Fruit fly (Drosophila melanogaster) whole organism, embryonic: ENCODE measurements around the gene CG31515.
A peak's percentile ranks its signal among the peaks of the same experiment; 100 is the strongest.

Source experiments
- Atf3 ChIP-seq: fragments of 200-800 bp; sonication (Bioruptor generic); optimal IDR thresholded peaks from 3 replicates; lab custom pipeline; 2016; ENCODE audit warnings: missing biosample characterization, missing genetic modification characterization
- Bgb ChIP-seq: fragments of 200-800 bp; sonication (Bioruptor generic); IDR thresholded peaks from 2 replicates; pipeline ENCODE4 v1.3.6; 2022; ENCODE audit warnings: missing biosample characterization, missing genetic modification characterization; ENCODE audit not compliant: partially characterized antibody
- Blimp-1 ChIP-seq: fragments of 200-800 bp; sonication (Bioruptor generic); optimal IDR thresholded peaks from 3 replicates; lab custom pipeline; 2018; ENCODE audit warnings: missing biosample characterization, missing genetic modification characterization, mild to moderate bottlenecking, moderate library complexity, missing genetic modification reagents
- CG10321 ChIP-seq: fragments of 200-800 bp; sonication (Bioruptor generic); IDR thresholded peaks from 2 replicates; pipeline ENCODE4 v1.3.6; 2022; ENCODE audit warnings: missing biosample characterization, missing genetic modification characterization
- CG10431 ChIP-seq: fragments of 200-800 bp; sonication (Bioruptor generic); optimal IDR thresholded peaks from 3 replicates; lab custom pipeline; 2018; ENCODE audit warnings: missing biosample characterization, mild to moderate bottlenecking, missing genetic modification characterization
- CG10654 ChIP-seq: fragments of 200-800 bp; sonication (Bioruptor generic); optimal IDR thresholded peaks from 2 replicates; lab custom pipeline; 2016; ENCODE audit warnings: missing biosample characterization, missing genetic modification characterization
- CG11398 ChIP-seq: fragments of 200-800 bp; sonication (Bioruptor generic); optimal IDR thresholded peaks from 2 replicates; lab custom pipeline; 2016; ENCODE audit warnings: missing biosample characterization, missing genetic modification characterization
- CG11695 ChIP-seq: fragments of 200-800 bp; sonication (Bioruptor generic); IDR thresholded peaks from 3 replicates; pipeline ENCODE4 v1.3.6; 2022; ENCODE audit warnings: missing biosample characterization, missing genetic modification characterization
- CG17385 ChIP-seq: fragments of 200-800 bp; sonication (Bioruptor generic); optimal IDR thresholded peaks from 3 replicates; lab custom pipeline; 2018; ENCODE audit warnings: missing biosample characterization, mild to moderate bottlenecking, missing genetic modification characterization
- CG3065 ChIP-seq: fragments of 200-800 bp; sonication (Bioruptor generic); optimal IDR thresholded peaks from 2 replicates; lab custom pipeline; 2016; ENCODE audit warnings: missing biosample characterization, missing genetic modification characterization
- CG3726 ChIP-seq: fragments of 200-800 bp; sonication (Bioruptor generic); IDR thresholded peaks from 3 replicates; pipeline ENCODE4, ENCODE4 v1.3.6; 2022; ENCODE audit warnings: missing biosample characterization, missing genetic modification characterization
- CG4707 ChIP-seq: fragments of 200-800 bp; sonication (Bioruptor generic); optimal IDR thresholded peaks from 2 replicates; lab custom pipeline; 2018; ENCODE audit warnings: missing biosample characterization, mild to moderate bottlenecking, missing genetic modification characterization, moderate library complexity
- CG5245 ChIP-seq: fragments of 200-800 bp; sonication (Bioruptor generic); optimal IDR thresholded peaks from 3 replicates; lab custom pipeline; 2016; ENCODE audit warnings: missing biosample characterization, missing genetic modification characterization
- CG6791 ChIP-seq: fragments of 200-800 bp; sonication (Bioruptor generic); IDR thresholded peaks from 3 replicates; pipeline ENCODE4 v1.3.6; 2022; ENCODE audit warnings: missing biosample characterization, missing genetic modification characterization; ENCODE audit not compliant: partially characterized antibody
- CG7271 ChIP-seq: fragments of 200-800 bp; sonication (Bioruptor generic); optimal IDR thresholded peaks from 2 replicates; lab custom pipeline; 2018; ENCODE audit warnings: missing biosample characterization, mild to moderate bottlenecking, missing genetic modification characterization, moderate library complexity
- CG7963 ChIP-seq: fragments of 200-800 bp; sonication (Bioruptor generic); IDR thresholded peaks from 3 replicates; pipeline ENCODE4 v1.3.6; 2022; ENCODE audit warnings: missing biosample characterization, missing genetic modification characterization; ENCODE audit not compliant: partially characterized antibody
- CG9797 ChIP-seq: fragments of 200-800 bp; sonication (Bioruptor generic); optimal IDR thresholded peaks from 3 replicates; lab custom pipeline; 2018; ENCODE audit warnings: missing biosample characterization, mild to moderate bottlenecking, missing genetic modification characterization
- Deaf1 ChIP-seq: fragments of 200-800 bp; optimal IDR thresholded peaks from 3 replicates; lab custom pipeline; 2019; ENCODE audit warnings: missing biosample characterization, mild to moderate bottlenecking, missing genetic modification characterization, moderate library complexity
- Dp ChIP-seq: fragments of 200-800 bp; sonication (Bioruptor generic); optimal IDR thresholded peaks from 2 replicates; lab custom pipeline; 2018; ENCODE audit warnings: missing biosample characterization, mild to moderate bottlenecking, missing genetic modification characterization, moderate library complexity
- HLH3B ChIP-seq: fragments of 200-800 bp; sonication (Bioruptor generic); IDR thresholded peaks from 2 replicates; pipeline ENCODE4 v1.3.6; 2022; ENCODE audit warnings: missing biosample characterization, missing genetic modification characterization
- Hmx ChIP-seq: fragments of 200-800 bp; sonication (Bioruptor generic); optimal IDR thresholded peaks from 2 replicates; lab custom pipeline; 2016; ENCODE audit warnings: missing biosample characterization, missing genetic modification characterization
- Hr51 ChIP-seq, 2 experiments: fragments of 200-800 bp; sonication (Bioruptor generic); optimal IDR thresholded peaks; 2 replicates in 1 of 2; 3 replicates in 1 of 2; lab custom pipeline; 2016 to 2018; ENCODE audit warnings: missing biosample characterization in 2 of 2, missing genetic modification characterization in 2 of 2, mild to moderate bottlenecking in 1 of 2, moderate library complexity in 1 of 2
- Hsf ChIP-seq: fragments of 200-800 bp; sonication (Bioruptor generic); optimal IDR thresholded peaks from 3 replicates; lab custom pipeline; 2016; ENCODE audit warnings: missing biosample characterization, missing genetic modification characterization
- Mes4 ChIP-seq: fragments of 200-800 bp; sonication (Bioruptor generic); optimal IDR thresholded peaks from 2 replicates; lab custom pipeline; 2016; ENCODE audit warnings: missing biosample characterization, missing genetic modification characterization
- NC2β ChIP-seq: fragments of 200-800 bp; sonication (Bioruptor generic); optimal IDR thresholded peaks from 2 replicates; lab custom pipeline; 2016; ENCODE audit warnings: missing biosample characterization, missing genetic modification characterization
- NK7.1 ChIP-seq: fragments of 200-800 bp; sonication (Bioruptor generic); optimal IDR thresholded peaks from 3 replicates; lab custom pipeline; 2016; ENCODE audit warnings: missing biosample characterization, missing genetic modification characterization
- Oaz ChIP-seq: fragments of 200-800 bp; sonication (Bioruptor generic); IDR thresholded peaks from 2 replicates; pipeline ENCODE4 v1.3.6; 2022; ENCODE audit warnings: missing biosample characterization, missing genetic modification characterization
- PHDP ChIP-seq: fragments of 200-800 bp; sonication (Bioruptor generic); optimal IDR thresholded peaks from 3 replicates; lab custom pipeline; 2018; ENCODE audit warnings: missing biosample characterization, mild to moderate bottlenecking, missing genetic modification characterization, moderate library complexity
- Sox100B ChIP-seq: fragments of 200-800 bp; sonication (Bioruptor generic); optimal IDR thresholded peaks from 3 replicates; lab custom pipeline; 2018; ENCODE audit warnings: missing biosample characterization, mild to moderate bottlenecking, missing genetic modification characterization
- ato ChIP-seq: fragments of 200-800 bp; sonication (Bioruptor generic); IDR thresholded peaks from 2 replicates; pipeline ENCODE4 v1.3.6; 2022; ENCODE audit warnings: missing biosample characterization, missing genetic modification characterization; ENCODE audit not compliant: partially characterized antibody
- chif ChIP-seq, 2 experiments: fragments of 200-800 bp; sonication (Bioruptor generic); optimal IDR thresholded peaks; 3 replicates each; lab custom pipeline; 2016; ENCODE audit warnings: missing biosample characterization in 2 of 2, missing genetic modification characterization in 2 of 2
- emc ChIP-seq: fragments of 200-800 bp; sonication (Bioruptor generic); optimal IDR thresholded peaks from 2 replicates; lab custom pipeline; 2016; ENCODE audit warnings: missing biosample characterization, missing genetic modification characterization
- gcm2 ChIP-seq: fragments of 200-800 bp; sonication (Bioruptor generic); optimal IDR thresholded peaks from 2 replicates; lab custom pipeline; 2016; ENCODE audit warnings: missing biosample characterization, missing genetic modification characterization
- gem ChIP-seq: fragments of 200-800 bp; sonication (Bioruptor generic); optimal IDR thresholded peaks from 2 replicates; lab custom pipeline; 2019; ENCODE audit warnings: missing biosample characterization, mild to moderate bottlenecking, missing genetic modification characterization, moderate library complexity
- gfzf ChIP-seq: fragments of 200-800 bp; sonication (Bioruptor generic); optimal IDR thresholded peaks from 2 replicates; lab custom pipeline; 2016; ENCODE audit warnings: missing biosample characterization, mild to moderate bottlenecking, missing genetic modification characterization, moderate library complexity
- grau ChIP-seq: fragments of 200-800 bp; optimal IDR thresholded peaks from 3 replicates; lab custom pipeline; 2019; ENCODE audit warnings: missing biosample characterization, mild to moderate bottlenecking, missing genetic modification characterization, moderate library complexity
- gt ChIP-seq: fragments of 200-800 bp; sonication (Bioruptor generic); IDR thresholded peaks from 2 replicates; pipeline ENCODE4 v1.3.6; 2022; ENCODE audit warnings: missing biosample characterization, missing genetic modification characterization
- hbn ChIP-seq: fragments of 200-800 bp; sonication (Bioruptor generic); IDR thresholded peaks from 2 replicates; pipeline ENCODE4 v1.3.6; 2022; ENCODE audit warnings: missing biosample characterization, missing genetic modification characterization; ENCODE audit not compliant: partially characterized antibody
- lov ChIP-seq, 2 experiments: fragments of 200-800 bp in 1 of 2; fragments of >200 bp in 1 of 2; sonication (Bioruptor generic) in 1 of 2; IDR thresholded peaks in 1 of 2; optimal IDR thresholded peaks in 1 of 2; 2 replicates in 1 of 2; 3 replicates in 1 of 2; pipeline versions ENCODE4 v1.3.6 to Lab custom; 2017 to 2022; ENCODE audit warnings: missing biosample characterization in 1 of 2, missing genetic modification characterization in 1 of 2
- maf-S ChIP-seq: fragments of 200-800 bp; sonication (Bioruptor generic); optimal IDR thresholded peaks from 2 replicates; lab custom pipeline; 2016; ENCODE audit warnings: missing biosample characterization, missing genetic modification characterization
- nau ChIP-seq: fragments of 200-800 bp; sonication (Bioruptor generic); optimal IDR thresholded peaks from 3 replicates; lab custom pipeline; 2017; ENCODE audit warnings: missing biosample characterization, mild to moderate bottlenecking, missing genetic modification characterization, missing genetic modification reagents
- nerfin-2 ChIP-seq: fragments of 200-800 bp; sonication (Bioruptor generic); IDR thresholded peaks from 2 replicates; pipeline ENCODE4 v1.3.6; 2022; ENCODE audit warnings: missing biosample characterization, missing genetic modification characterization; ENCODE audit not compliant: partially characterized antibody
- oc ChIP-seq: fragments of 200-800 bp; sonication (Bioruptor generic); optimal IDR thresholded peaks from 2 replicates; lab custom pipeline; 2018; ENCODE audit warnings: missing biosample characterization, mild to moderate bottlenecking, missing genetic modification characterization, moderate library complexity
- odd ChIP-seq: fragments of 200-800 bp; sonication (Bioruptor generic); optimal IDR thresholded peaks from 2 replicates; lab custom pipeline; 2017; ENCODE audit warnings: missing biosample characterization, mild to moderate bottlenecking, missing genetic modification characterization
- phol ChIP-seq: fragments of 200-800 bp; sonication (Bioruptor generic); optimal IDR thresholded peaks from 3 replicates; lab custom pipeline; 2018; ENCODE audit warnings: missing biosample characterization, mild to moderate bottlenecking, missing genetic modification characterization, moderate library complexity
- sqz ChIP-seq: fragments of 200-800 bp; sonication (Bioruptor generic); optimal IDR thresholded peaks from 3 replicates; lab custom pipeline; 2018; ENCODE audit warnings: missing biosample characterization, mild to moderate bottlenecking, missing genetic modification characterization
- stwl ChIP-seq: fragments of 200-800 bp; sonication (Bioruptor generic); optimal IDR thresholded peaks from 3 replicates; lab custom pipeline; 2018; ENCODE audit warnings: missing biosample characterization, mild to moderate bottlenecking, missing genetic modification characterization, moderate library complexity
- zen ChIP-seq: fragments of 200-800 bp; sonication (Bioruptor generic); optimal IDR thresholded peaks from 3 replicates; lab custom pipeline; 2018; ENCODE audit warnings: missing biosample characterization, mild to moderate bottlenecking, missing genetic modification characterization, moderate library complexity

CG31515 gene

DNA sequence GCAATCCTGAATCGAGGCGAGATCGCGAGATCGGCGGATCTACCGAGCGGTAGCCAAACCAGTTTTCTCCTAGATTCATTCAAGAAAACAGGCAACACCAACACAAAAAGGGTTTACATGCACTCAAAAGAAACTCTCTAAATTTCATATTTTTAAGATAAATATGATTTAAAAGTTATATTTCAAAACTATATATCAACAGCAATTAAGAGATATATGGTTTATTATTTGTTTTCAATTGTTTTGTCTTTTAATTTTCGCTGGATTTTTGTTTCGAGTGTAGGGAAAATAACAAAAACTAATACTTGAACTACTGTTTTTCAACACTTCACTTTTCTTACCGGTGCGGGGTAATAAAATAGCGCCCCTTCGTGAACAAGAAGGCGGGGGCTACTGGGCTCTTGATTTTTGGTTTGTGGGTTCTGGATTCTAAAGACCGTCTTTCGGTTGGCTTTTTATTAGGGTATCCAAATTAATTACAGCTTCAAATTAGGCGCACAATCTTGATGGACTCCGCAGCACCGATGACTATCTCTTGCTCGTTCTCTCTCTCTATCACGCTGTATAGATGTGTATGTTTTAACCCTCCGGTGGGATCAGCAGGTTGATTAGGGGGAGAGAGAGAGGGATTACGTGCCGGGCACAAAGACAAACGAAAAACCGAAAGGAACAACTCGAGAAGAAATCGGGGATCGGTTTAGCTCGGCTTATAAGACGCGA is 43.5 kb downstream of the CG31515 start:
- TF ChIP-seq Blimp-1 (GFP tag; lab: Kevin White, UChicago) (peak; percentile 57), hbn (GFP tag; lab: Robert Waterston, UW) (no peak), CG17385 (GFP tag; lab: Kevin White, UChicago) (peak; percentile 9), HLH3B (GFP tag; lab: Robert Waterston, UW) (no peak), CG3065 (no peak), CG7963 (no peak), maf-S (GFP tag; lab: Kevin White, UChicago) (no peak), PHDP (tag; lab: Kevin White, UChicago) (peak; percentile 12), Hr51 (GFP tag; optimal IDR thresholded peaks at IDR 0.05; lab: Kevin White, UChicago) (no peak), Atf3 (GFP tag; lab: Kevin White, UChicago) (no peak), NC2β (GFP tag; lab: Kevin White, UChicago) (peak; percentile 12), Sox100B (GFP tag; lab: Kevin White, UChicago) (peak; percentile 36), nerfin-2 (GFP tag; lab: Robert Waterston, UW) (no peak), chif (GFP tag; optimal IDR thresholded peaks at IDR 0.05; lab: Kevin White, UChicago) (peak in 1 of 2 experiments; percentile 56), grau (tag; lab: Kevin White, UChicago) (peak; percentile 42), emc (no peak), CG10431 (GFP tag; lab: Kevin White, UChicago) (no peak), CG11398 (GFP tag; lab: Kevin White, UChicago) (no peak), CG9797 (GFP tag; lab: Kevin White, UChicago) (no peak), gem (tag; lab: Kevin White, UChicago) (peak; percentile 76), stwl (tag; lab: Kevin White, UChicago) (peak; percentile 17), CG10321 (no peak), sqz (GFP tag; lab: Kevin White, UChicago) (no peak), CG7271 (tag; lab: Kevin White, UChicago) (peak; percentile 55), ato (no peak), Hsf (GFP tag; lab: Kevin White, UChicago) (peak; percentile 6), nau (GFP tag; lab: Kevin White, UChicago) (no peak), NK7.1 (GFP tag; lab: Kevin White, UChicago) (no peak), CG11695 (GFP tag; lab: Robert Waterston, UW) (0 out of 3 replicates have a peak, but pooled peaks have one; percentile 26), gt (no peak), gcm2 (GFP tag; lab: Kevin White, UChicago) (no peak), Mes4 (GFP tag; lab: Kevin White, UChicago) (no peak), gfzf (GFP tag; lab: Kevin White, UChicago) (no peak), oc (tag; lab: Kevin White, UChicago) (no peak), CG6791 (no peak), odd (GFP tag; lab: Kevin White, UChicago) (peak; percentile 16), CG5245 (GFP tag; lab: Kevin White, UChicago) (peak; percentile 5), Dp (GFP tag; lab: Kevin White, UChicago) (no peak), CG3726 (GFP tag; lab: Robert Waterston, UW) (no peak), zen (tag; lab: Kevin White, UChicago) (peak; percentile 59), phol (tag; lab: Kevin White, UChicago) (peak; percentile 69), Hmx (no peak), CG4707 (GFP tag; lab: Kevin White, UChicago) (no peak), Oaz (GFP tag; lab: Robert Waterston, UW) (no peak), Bgb (GFP tag; lab: Robert Waterston, UW) (no peak), CG10654 (GFP tag; lab: Kevin White, UChicago) (no peak), lov (optimal IDR thresholded peaks at IDR 0.05; lab: Kevin White, UChicago) (no peak), lov (GFP tag; IDR thresholded peaks at IDR 0.05; lab: Robert Waterston, UW) (peak; percentile 39; the same call in 1 of the 3 replicates), Deaf1 (peak; percentile 52)
